Worm (Caenorhabditis elegans) whole organism, L2 larva: ENCODE measurements around the gene gcp-2.2.
A peak's percentile ranks its signal among the peaks of the same experiment; 100 is the strongest.

Experiments
- F13H6.1 ChIP-seq: sonication (generic microtip); optimal IDR thresholded peaks from 2 replicates; lab custom pipeline; 2016; ENCODE audit warnings: missing genetic modification characterization, missing compliant biosample characterization
- R02D3.7 ChIP-seq: fragments of 150-350 bp; optimal IDR thresholded peaks from 2 replicates; lab custom pipeline; 2014; ENCODE audit warnings: missing biosample characterization, missing genetic modification characterization
- Y55F3AM.14 ChIP-seq: fragments of 200-800 bp; sonication (Bioruptor generic); optimal IDR thresholded peaks from 2 replicates; lab custom pipeline; 2018; ENCODE audit warnings: mild to moderate bottlenecking, missing genetic modification characterization, missing compliant biosample characterization
- ZK546.5 ChIP-seq: sonication (generic microtip); optimal IDR thresholded peaks from 2 replicates; lab custom pipeline; 2017; ENCODE audit warnings: missing biosample characterization, missing genetic modification characterization
- alr-1 ChIP-seq: fragments of 150-350 bp; optimal IDR thresholded peaks from 2 replicates; lab custom pipeline; 2014; ENCODE audit warnings: missing biosample characterization, missing genetic modification characterization
- ama-1 ChIP-seq: fragments of 150-350 bp; optimal IDR thresholded peaks from 2 replicates; lab custom pipeline; 2018; ENCODE audit warnings: inconsistent platforms
- blmp-1 ChIP-seq: sonication (generic microtip); optimal IDR thresholded peaks from 2 replicates; lab custom pipeline; 2017; ENCODE audit warnings: missing genetic modification characterization, mild to moderate bottlenecking, missing compliant biosample characterization, antibody characterized with exemption, moderate library complexity; ENCODE audit not compliant: insufficient read depth
- ceh-82 ChIP-seq: fragments of 150-350 bp; optimal IDR thresholded peaks from 2 replicates; lab custom pipeline; 2014; ENCODE audit warnings: missing biosample characterization, missing genetic modification characterization
- crh-2 ChIP-seq: sonication (generic microtip); optimal IDR thresholded peaks from 2 replicates; lab custom pipeline; 2017; ENCODE audit warnings: missing biosample characterization, missing genetic modification characterization
- dmd-4 ChIP-seq: sonication (generic microtip); optimal IDR thresholded peaks from 2 replicates; lab custom pipeline; 2017; ENCODE audit warnings: missing biosample characterization, missing genetic modification characterization
- egl-27 ChIP-seq: sonication (generic microtip); optimal IDR thresholded peaks from 3 replicates; lab custom pipeline; 2017; ENCODE audit warnings: missing biosample characterization, missing genetic modification reagents, missing genetic modification characterization
- elt-1 ChIP-seq: fragments of 150-350 bp; optimal IDR thresholded peaks from 2 replicates; lab custom pipeline; 2014; ENCODE audit warnings: missing biosample characterization, missing genetic modification characterization
- elt-3 ChIP-seq: sonication (generic microtip); optimal IDR thresholded peaks from 2 replicates; lab custom pipeline; 2017; ENCODE audit warnings: missing biosample characterization, missing genetic modification characterization
- fos-1 ChIP-seq: fragments of 150-350 bp; optimal IDR thresholded peaks from 2 replicates; lab custom pipeline; 2014; ENCODE audit warnings: missing biosample characterization, missing genetic modification characterization
- gmeb-1 ChIP-seq: fragments of 150-350 bp; optimal IDR thresholded peaks from 2 replicates; lab custom pipeline; 2014; ENCODE audit warnings: missing biosample characterization, missing genetic modification characterization
- lin-11 ChIP-seq: fragments of 150-350 bp; sonication (generic microtip); optimal IDR thresholded peaks from 2 replicates; lab custom pipeline; 2014; ENCODE audit warnings: missing biosample characterization, missing genetic modification characterization, inconsistent platforms, mixed read lengths
- lin-13 ChIP-seq: fragments of 150-350 bp; optimal IDR thresholded peaks from 2 replicates; lab custom pipeline; 2014; ENCODE audit warnings: missing biosample characterization, missing genetic modification reagents, missing genetic modification characterization
- lin-39 ChIP-seq: fragments of 150-350 bp; optimal IDR thresholded peaks from 2 replicates; lab custom pipeline; 2014; ENCODE audit warnings: missing biosample characterization, missing genetic modification reagents, missing genetic modification characterization
- lsy-2 ChIP-seq, 2 experiments: fragments of 150-350 bp in 1 of 2; sonication (generic microtip) in 1 of 2; optimal IDR thresholded peaks; 2 replicates each; lab custom pipeline; 2014 to 2017; ENCODE audit warnings: missing biosample characterization in 2 of 2, missing genetic modification characterization in 2 of 2
- mab-5 ChIP-seq: fragments of 150-350 bp; optimal IDR thresholded peaks from 2 replicates; lab custom pipeline; 2014; ENCODE audit warnings: missing biosample characterization, missing genetic modification characterization
- mdl-1 ChIP-seq, 2 experiments: fragments of 150-350 bp in 1 of 2; sonication (generic microtip) in 1 of 2; optimal IDR thresholded peaks; 2 replicates each; lab custom pipeline; 2017; ENCODE audit warnings: missing biosample characterization in 2 of 2, missing genetic modification characterization in 2 of 2
- nhr-11 ChIP-seq: fragments of 150-350 bp; optimal IDR thresholded peaks from 2 replicates; lab custom pipeline; 2014; ENCODE audit warnings: missing biosample characterization, missing genetic modification characterization
- nhr-12 ChIP-seq: fragments of 150-350 bp; optimal IDR thresholded peaks from 2 replicates; lab custom pipeline; 2014; ENCODE audit warnings: missing biosample characterization, missing genetic modification characterization
- nhr-129 ChIP-seq: fragments of 150-350 bp; optimal IDR thresholded peaks from 2 replicates; lab custom pipeline; 2014; ENCODE audit warnings: missing biosample characterization, missing genetic modification characterization
- nhr-21 ChIP-seq: fragments of 150-350 bp; optimal IDR thresholded peaks from 2 replicates; lab custom pipeline; 2014; ENCODE audit warnings: missing biosample characterization, missing genetic modification characterization
- nhr-23 ChIP-seq: fragments of 150-350 bp; optimal IDR thresholded peaks from 2 replicates; lab custom pipeline; 2014; ENCODE audit warnings: missing biosample characterization, missing genetic modification reagents, missing genetic modification characterization
- nhr-25 ChIP-seq: fragments of 150-350 bp; sonication (generic microtip); optimal IDR thresholded peaks from 3 replicates; lab custom pipeline; 2014; ENCODE audit warnings: missing biosample characterization, missing genetic modification characterization
- nhr-6 ChIP-seq: fragments of 150-350 bp; optimal IDR thresholded peaks from 2 replicates; lab custom pipeline; 2014; ENCODE audit warnings: missing biosample characterization, missing genetic modification characterization
- peb-1 ChIP-seq: fragments of 150-350 bp; optimal IDR thresholded peaks from 2 replicates; lab custom pipeline; 2014; ENCODE audit warnings: missing biosample characterization, missing genetic modification characterization
- sem-4 ChIP-seq: fragments of 150-350 bp; optimal IDR thresholded peaks from 2 replicates; lab custom pipeline; 2014; ENCODE audit warnings: missing biosample characterization, missing genetic modification reagents, missing genetic modification characterization
- skn-1 ChIP-seq: sonication (generic microtip); optimal IDR thresholded peaks from 2 replicates; lab custom pipeline; 2017; ENCODE audit warnings: missing biosample characterization, missing genetic modification characterization
- sma-3 ChIP-seq: sonication (generic microtip); optimal IDR thresholded peaks from 2 replicates; lab custom pipeline; 2016; ENCODE audit warnings: missing genetic modification reagents, missing genetic modification characterization, missing compliant biosample characterization
- sma-9 ChIP-seq, 2 experiments: fragments of 150-350 bp in 1 of 2; sonication (generic microtip) in 1 of 2; optimal IDR thresholded peaks; 2 replicates each; lab custom pipeline; 2014 to 2016; ENCODE audit warnings: missing genetic modification characterization in 2 of 2, mild to moderate bottlenecking in 1 of 2, missing biosample characterization in 1 of 2, missing compliant biosample characterization in 1 of 2, missing genetic modification reagents in 1 of 2, moderate library complexity in 1 of 2
- unc-39 ChIP-seq: fragments of 150-350 bp; optimal IDR thresholded peaks from 2 replicates; lab custom pipeline; 2014; ENCODE audit warnings: missing biosample characterization, missing genetic modification characterization
- unc-55 ChIP-seq: fragments of 150-350 bp; sonication (generic microtip); optimal IDR thresholded peaks from 3 replicates; lab custom pipeline; 2014; ENCODE audit warnings: missing biosample characterization, missing genetic modification reagents, missing genetic modification characterization
- unc-62 ChIP-seq: fragments of 150-350 bp; optimal IDR thresholded peaks from 2 replicates; lab custom pipeline; 2014; ENCODE audit warnings: missing biosample characterization, missing genetic modification reagents, missing genetic modification characterization
- zag-1 ChIP-seq: fragments of 150-350 bp; optimal IDR thresholded peaks from 2 replicates; lab custom pipeline; 2014; ENCODE audit warnings: missing biosample characterization, missing genetic modification characterization
- ztf-1 ChIP-seq: fragments of 200-800 bp; sonication (Bioruptor generic); conservative IDR thresholded peaks from 2 replicates; pipeline ENCODE4 v1.3.6; 2022; ENCODE audit warnings: missing genetic modification characterization, missing compliant biosample characterization
- ztf-11 ChIP-seq: sonication (generic microtip); optimal IDR thresholded peaks from 2 replicates; lab custom pipeline; 2017; ENCODE audit warnings: missing biosample characterization, missing genetic modification characterization

The gcp-2.2 gene

ce11 chrX:11522058-11522757, 15.3 kb upstream of the gcp-2.2 start, which contains the start of gene sdc-2:
sdc-2 (plus strand) TSS chrX:11522707.
- peak; percentile 77 for TF ChIP-seq fos-1 (tag; lab: Kevin White, UChicago)
- TF ChIP-seq nhr-12 (tag; lab: Kevin White, UChicago): no peak
- no peak for TF ChIP-seq unc-39 (tag; lab: Kevin White, UChicago)
- no peak for TF ChIP-seq R02D3.7 (tag; lab: Kevin White, UChicago)
- peak; percentile 93 for TF ChIP-seq nhr-129 (tag; lab: Kevin White, UChicago)
- TF ChIP-seq skn-1 (tag; lab: Kevin White, UChicago): peak; percentile 39
- no peak for TF ChIP-seq unc-62
- peak; percentile 75 for TF ChIP-seq gmeb-1 (tag; lab: Kevin White, UChicago)
- TF ChIP-seq nhr-23 (tag; lab: Kevin White, UChicago): no peak
- no peak for TF ChIP-seq ama-1 (lab: Kevin White, UChicago)
- peak; percentile 14 for TF ChIP-seq lin-11 (tag; lab: Kevin White, UChicago)
- no peak for TF ChIP-seq mdl-1 (tag; optimal IDR thresholded peaks at IDR 0.05; lab: Kevin White, UChicago)
- no peak for TF ChIP-seq elt-3 (tag; lab: Kevin White, UChicago)
- no peak for TF ChIP-seq sem-4 (tag; lab: Kevin White, UChicago)
- TF ChIP-seq nhr-25 (tag; lab: Kevin White, UChicago): no peak
- TF ChIP-seq sma-3 (GFP tag; lab: Kevin White, UChicago): peak; percentile 79
- peak in 1 of 2 experiments; percentile 41 for TF ChIP-seq lsy-2 (tag; optimal IDR thresholded peaks at IDR 0.05; lab: Kevin White, UChicago)
- peak; percentile 26 for TF ChIP-seq zag-1 (tag; lab: Kevin White, UChicago)
- peak; percentile 52 for TF ChIP-seq mab-5 (tag; lab: Kevin White, UChicago)
- no peak for TF ChIP-seq ztf-1 (GFP tag; lab: Robert Waterston, UW)
- peak; percentile 86 for TF ChIP-seq nhr-6
- no peak for TF ChIP-seq ZK546.5 (tag; lab: Kevin White, UChicago)
- TF ChIP-seq peb-1: no peak
- peak; percentile 32 for TF ChIP-seq blmp-1 (tag; lab: Kevin White, UChicago)
- TF ChIP-seq ceh-82: no peak
- TF ChIP-seq egl-27 (tag; lab: Kevin White, UChicago): peak; percentile 76
- TF ChIP-seq lin-13 (GFP tag; lab: Kevin White, UChicago): no peak
- peak; percentile 92 for TF ChIP-seq crh-2 (tag; lab: Kevin White, UChicago)
- TF ChIP-seq F13H6.1: peak; percentile 87
- no peak for TF ChIP-seq nhr-11
- TF ChIP-seq nhr-21 (tag; lab: Kevin White, UChicago): peak; percentile 94
- TF ChIP-seq unc-55 (GFP tag; lab: Kevin White, UChicago): peak; percentile 67
- no peak for TF ChIP-seq lin-39
- no peak for TF ChIP-seq ztf-11 (tag; lab: Kevin White, UChicago)
- TF ChIP-seq sma-9 (GFP tag; optimal IDR thresholded peaks at IDR 0.05; lab: Kevin White, UChicago): peak; percentile 71
- TF ChIP-seq sma-9 (tag; optimal IDR thresholded peaks at IDR 0.05; lab: Kevin White, UChicago): no peak

- no peak for TF ChIP-seq elt-1 (tag; lab: Kevin White, UChicago)
- TF ChIP-seq R02D3.7 (tag; lab: Kevin White, UChicago): no peak
- no peak for TF ChIP-seq mdl-1 (tag; optimal IDR thresholded peaks at IDR 0.05; lab: Kevin White, UChicago)
- no peak for TF ChIP-seq nhr-6
- TF ChIP-seq dmd-4: no peak
These were observed 13.8 kb upstream of the gcp-2.2 start for ce11 chrX:11523704-11524103.

ce11 chrX:11533543-11534003, 3.9 kb upstream of the gcp-2.2 start, which contains the start of gene C35C5.8:
C35C5.8 (plus strand) TSS chrX:11533593.
- no peak for TF ChIP-seq ztf-1 (GFP tag; lab: Robert Waterston, UW)
- peak; percentile 56 for TF ChIP-seq nhr-21 (tag; lab: Kevin White, UChicago)
- TF ChIP-seq F13H6.1: no peak
- TF ChIP-seq alr-1 (tag; lab: Kevin White, UChicago): no peak
- no peak for TF ChIP-seq dmd-4
- TF ChIP-seq lin-39: no peak
- TF ChIP-seq crh-2 (tag; lab: Kevin White, UChicago): peak; percentile 12
- no peak for TF ChIP-seq Y55F3AM.14 (GFP tag; lab: Kevin White, UChicago)
- peak; percentile 73 for TF ChIP-seq sma-9 (GFP tag; optimal IDR thresholded peaks at IDR 0.05; lab: Kevin White, UChicago)
- no peak for TF ChIP-seq sma-9 (tag; optimal IDR thresholded peaks at IDR 0.05; lab: Kevin White, UChicago)
- TF ChIP-seq blmp-1 (tag; lab: Kevin White, UChicago): peak; percentile 25
- no peak for TF ChIP-seq gmeb-1 (tag; lab: Kevin White, UChicago)
- peak; percentile 24 for TF ChIP-seq sma-3 (GFP tag; lab: Kevin White, UChicago)
- TF ChIP-seq, all 48 proteins: peak for 5
